Worm (Caenorhabditis elegans) whole organism, L3 larva: ENCODE measurements around the gene C06H5.8.

Experiments
- fos-1 ChIP-seq: fragments of 150-350 bp; optimal IDR thresholded peaks from 2 replicates; lab custom pipeline; 2014; ENCODE audit warnings: missing biosample characterization, missing genetic modification characterization
- mdl-1 ChIP-seq: fragments of 150-350 bp; optimal IDR thresholded peaks from 2 replicates; lab custom pipeline; 2014; ENCODE audit warnings: missing biosample characterization, missing genetic modification characterization
- nhr-12 ChIP-seq: fragments of 150-350 bp; optimal IDR thresholded peaks from 2 replicates; lab custom pipeline; 2014; ENCODE audit warnings: missing biosample characterization, missing genetic modification characterization
- nhr-237 ChIP-seq: fragments of 150-350 bp; optimal IDR thresholded peaks from 2 replicates; lab custom pipeline; 2014; ENCODE audit warnings: missing biosample characterization, missing genetic modification characterization
- unc-39 ChIP-seq: sonication (generic microtip); optimal IDR thresholded peaks from 4 replicates; lab custom pipeline; 2017; ENCODE audit warnings: missing biosample characterization, missing genetic modification characterization
- zag-1 ChIP-seq: fragments of 150-350 bp; optimal IDR thresholded peaks from 2 replicates; lab custom pipeline; 2014; ENCODE audit warnings: missing biosample characterization, missing genetic modification characterization

- no peak for TF ChIP-seq unc-39 (tag; lab: Kevin White, UChicago)
- no peak for TF ChIP-seq fos-1 (tag; lab: Kevin White, UChicago)
- no peak for TF ChIP-seq zag-1
- TF ChIP-seq nhr-12, result no peak
- TF ChIP-seq nhr-237 (tag; lab: Kevin White, UChicago), result no peak
- TF ChIP-seq mdl-1 (tag; lab: Kevin White, UChicago), result no peak
Observed at ce11 chrV:17947266-17947665, 28.4 kb downstream of the C06H5.8 start.
